Worm (Caenorhabditis elegans): ENCODE data around the gene Y37H2C.4.

The Y37H2C.4 gene

DNA sequence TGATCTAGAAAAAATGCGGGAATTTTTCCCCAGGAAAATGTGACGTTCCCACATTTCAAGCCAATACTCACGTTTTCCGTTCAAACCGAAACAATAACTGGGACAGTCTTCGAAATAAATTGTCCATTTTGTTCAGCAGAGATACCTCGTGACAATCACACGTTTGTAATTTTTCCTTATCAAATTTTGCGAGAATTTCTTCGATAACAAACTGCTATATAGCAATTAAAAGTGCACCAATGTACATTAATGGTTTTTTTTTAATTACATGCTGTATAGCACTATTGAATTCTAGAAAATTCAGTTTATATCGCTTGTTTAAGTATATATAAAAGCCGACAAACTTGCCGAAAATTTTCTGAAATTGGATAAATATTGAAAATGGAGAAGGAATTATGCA lies 4.3 kb upstream of the Y37H2C.4 start, which contains the start of gene R10E8.6:
Gene R10E8.6, minus strand, starts transcription at position 154 of the 400 bp plus-strand sequence.
- TF ChIP-seq sma-9 (GFP tag; optimal IDR thresholded peaks at IDR 0.05) (no peak), sma-9 (tag; optimal IDR thresholded peaks at IDR 0.05) (no peak), nhr-10 (tag; optimal IDR thresholded peaks at IDR 0.05) (no peak), crh-2 (tag; optimal IDR thresholded peaks at IDR 0.05) (peak; percentile 10), ZK546.5 (tag; optimal IDR thresholded peaks at IDR 0.05) (no peak), nhr-21 (tag; optimal IDR thresholded peaks at IDR 0.05) (no peak), lin-13 (GFP tag; optimal IDR thresholded peaks at IDR 0.05) (no peak), nhr-12 (tag; optimal IDR thresholded peaks at IDR 0.05) (no peak), elt-1 (tag; optimal IDR thresholded peaks at IDR 0.05) (no peak), nhr-6 (tag; optimal IDR thresholded peaks at IDR 0.05) (no peak), fos-1 (tag; optimal IDR thresholded peaks at IDR 0.05) (peak; percentile 53), gmeb-1 (tag; optimal IDR thresholded peaks at IDR 0.05) (no peak), ama-1 (optimal IDR thresholded peaks at IDR 0.05) (no peak), egl-27 (tag; optimal IDR thresholded peaks at IDR 0.05) (no peak)

- TF ChIP-seq nhr-25 (tag; optimal IDR thresholded peaks at IDR 0.05): no peak
These were observed 1.8 kb upstream of the Y37H2C.4 start, which contains the start of gene fbxa-213 for ce11 chrV:18268744-18269143. Gene fbxa-213 (minus strand): TSS chrV:18268844.

DNA sequence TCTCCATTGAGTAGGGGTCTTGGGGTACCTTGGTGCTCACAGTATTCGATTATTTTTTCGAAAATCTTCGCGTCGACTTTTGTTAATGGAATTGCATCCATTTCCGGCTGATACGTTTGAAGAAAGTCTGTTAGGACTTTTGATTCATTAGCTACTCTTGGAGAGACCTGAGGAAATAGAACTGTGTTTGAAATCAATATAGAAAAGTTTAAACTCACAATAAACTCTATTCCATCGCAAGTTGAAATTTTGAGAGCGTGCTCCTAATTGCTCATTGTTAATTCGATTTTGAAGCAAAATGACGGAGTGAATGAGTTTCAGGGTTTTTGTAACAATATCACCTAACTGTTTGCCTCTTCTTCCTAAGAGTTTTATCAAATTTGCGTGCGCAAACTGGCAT lies 618 bp upstream of the Y37H2C.4 start, which contains the start of gene skr-6:
Gene skr-6, minus strand, starts transcription at position 101 of the 400 bp plus-strand sequence.
- TF ChIP-seq elt-3 (tag; optimal IDR thresholded peaks at IDR 0.05) (no peak), ztf-1 (GFP tag; conservative IDR thresholded peaks at IDR 0.05) (no peak), nhr-10 (tag; optimal IDR thresholded peaks at IDR 0.05) (no peak), C34F6.9 (tag; optimal IDR thresholded peaks at IDR 0.05) (no peak), alr-1 (tag; optimal IDR thresholded peaks at IDR 0.05) (no peak), sma-9 (GFP tag; optimal IDR thresholded peaks at IDR 0.05) (no peak), sma-9 (tag; optimal IDR thresholded peaks at IDR 0.05) (no peak), mbf-1 (tag; optimal IDR thresholded peaks at IDR 0.05) (no peak), nhr-6 (tag; optimal IDR thresholded peaks at IDR 0.05) (no peak)

- TF ChIP-seq nhr-11 (tag; optimal IDR thresholded peaks at IDR 0.05) (no peak), sma-3 (GFP tag; optimal IDR thresholded peaks at IDR 0.05) (no peak), nhr-77 (tag; optimal IDR thresholded peaks at IDR 0.05) (no peak), ama-1 (optimal IDR thresholded peaks at IDR 0.05) (no peak), ceh-82 (tag; optimal IDR thresholded peaks at IDR 0.05) (no peak), alr-1 (tag; optimal IDR thresholded peaks at IDR 0.05) (no peak), elt-3 (tag; optimal IDR thresholded peaks at IDR 0.05) (no peak), egl-27 (tag; optimal IDR thresholded peaks at IDR 0.05) (no peak), dmd-4 (tag; optimal IDR thresholded peaks at IDR 0.05) (no peak), lin-11 (tag; optimal IDR thresholded peaks at IDR 0.05) (no peak), blmp-1 (tag; optimal IDR thresholded peaks at IDR 0.05; ENCODE audit: insufficient read depth) (no peak), R02D3.7 (tag; optimal IDR thresholded peaks at IDR 0.05) (no peak), fos-1 (tag; optimal IDR thresholded peaks at IDR 0.05) (no peak)
These were observed 10.3 kb downstream of the Y37H2C.4 start, which contains the start of gene Y51A2A.16 for ce11 chrV:18280778-18281177. Gene Y51A2A.16 (minus strand): TSS chrV:18280878.

ce11 chrV:18282597-18282996 lies 12.1 kb downstream of the Y37H2C.4 start, which contains the start of gene clec-247:
Gene clec-247 (plus strand): TSS chrV:18282897.
- TF ChIP-seq mab-5 (tag; optimal IDR thresholded peaks at IDR 0.05) (no peak), mdl-1 (tag; optimal IDR thresholded peaks at IDR 0.05) (no peak), ztf-11 (tag; optimal IDR thresholded peaks at IDR 0.05) (no peak), Y55F3AM.14 (GFP tag; optimal IDR thresholded peaks at IDR 0.05) (no peak), nhr-77 (tag; optimal IDR thresholded peaks at IDR 0.05) (no peak), R02D3.7 (tag; optimal IDR thresholded peaks at IDR 0.05) (no peak), nhr-129 (tag; optimal IDR thresholded peaks at IDR 0.05) (no peak)

DNA sequence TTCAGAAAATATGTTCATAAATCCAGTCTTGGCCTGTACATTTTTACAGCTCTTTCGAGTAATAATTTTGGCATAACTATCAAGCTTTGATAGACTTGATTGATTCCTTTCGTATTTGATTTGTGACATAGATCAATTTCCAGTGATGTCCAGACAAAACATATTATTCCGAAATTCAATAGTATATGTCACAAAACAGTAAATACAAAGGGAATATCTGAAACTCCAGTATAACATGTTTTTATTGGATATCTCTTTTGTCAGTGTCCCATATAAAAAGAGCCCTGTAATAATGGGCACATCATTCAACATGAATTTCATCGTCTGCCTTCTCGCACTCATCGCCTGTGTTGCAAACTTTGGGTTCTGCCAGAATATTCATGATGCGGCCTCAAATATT lies 20.1 kb downstream of the Y37H2C.4 start, which contains the start of gene Y51A2A.4:
Gene Y51A2A.4, plus strand, starts transcription at position 301 of the 400 bp plus-strand sequence.
- TF ChIP-seq ztf-4 (tag; optimal IDR thresholded peaks at IDR 0.05) (no peak), sem-4 (tag; optimal IDR thresholded peaks at IDR 0.05) (no peak), R02D3.7 (tag; optimal IDR thresholded peaks at IDR 0.05) (no peak), nhr-6 (tag; optimal IDR thresholded peaks at IDR 0.05) (no peak), lin-13 (GFP tag; optimal IDR thresholded peaks at IDR 0.05) (no peak), unc-39 (tag; optimal IDR thresholded peaks at IDR 0.05) (no peak)
